Worm (Caenorhabditis elegans): ENCODE measurements around the gene ckk-1.

- TF ChIP-seq ama-1 (optimal IDR thresholded peaks at IDR 0.05) (no peak), alr-1 (tag; optimal IDR thresholded peaks at IDR 0.05) (no peak), Y55F3AM.14 (GFP tag; optimal IDR thresholded peaks at IDR 0.05) (no peak)
These were observed 62.9 kb downstream of the ckk-1 start, which contains the start of the genes lgg-3 and rgs-5 for ce11 chrIII:5697963-5698730.

Data from whole organism, L2 larva.